Worm (Caenorhabditis elegans) whole organism, L3 larva: ENCODE measurements around the gene gst-12.
"Not testable (repeated sequence)": the region's sequence is repeated elsewhere in the genome, so short reads cannot be mapped to it uniquely, and the experiment has no call there.

Experiments used
- ZK546.5 ChIP-seq: sonication (generic microtip); optimal IDR thresholded peaks from 2 replicates; lab custom pipeline; 2017; ENCODE audit warnings: missing biosample characterization, missing genetic modification characterization
- ama-1 ChIP-seq: fragments of 150-350 bp; optimal IDR thresholded peaks from 2 replicates; lab custom pipeline; 2018
- ceh-28 ChIP-seq: fragments of 150-350 bp; optimal IDR thresholded peaks from 2 replicates; lab custom pipeline; 2014; ENCODE audit warnings: missing biosample characterization, missing genetic modification reagents, missing genetic modification characterization
- fkh-2 ChIP-seq: fragments of 150-350 bp; optimal IDR thresholded peaks from 2 replicates; lab custom pipeline; 2014; ENCODE audit warnings: missing biosample characterization, missing genetic modification reagents, missing genetic modification characterization
- jun-1 ChIP-seq: fragments of 150-350 bp; optimal IDR thresholded peaks from 2 replicates; lab custom pipeline; 2014; ENCODE audit warnings: missing biosample characterization, missing genetic modification reagents, missing genetic modification characterization
- mdl-1 ChIP-seq: fragments of 150-350 bp; optimal IDR thresholded peaks from 2 replicates; lab custom pipeline; 2014; ENCODE audit warnings: missing biosample characterization, missing genetic modification characterization
- mml-1 ChIP-seq: fragments of 150-350 bp; sonication (generic microtip); optimal IDR thresholded peaks from 3 replicates; lab custom pipeline; 2014; ENCODE audit warnings: missing biosample characterization, missing genetic modification characterization
- nhr-43 ChIP-seq: sonication (generic microtip); optimal IDR thresholded peaks from 2 replicates; lab custom pipeline; 2016; ENCODE audit warnings: mild to moderate bottlenecking, missing genetic modification characterization, missing compliant biosample characterization; ENCODE audit not compliant: poor library complexity, severe bottlenecking
- sea-2 ChIP-seq: fragments of 150-350 bp; sonication (generic microtip); optimal IDR thresholded peaks from 4 replicates; lab custom pipeline; 2014; ENCODE audit warnings: missing biosample characterization, missing genetic modification reagents, missing genetic modification characterization

ce11 chrII:13661990-13662389 lies 44.1 kb upstream of the gst-12 start, which contains the start of gene C31C9.6:
- not testable (repeated sequence) for TF ChIP-seq ceh-28 (tag; lab: Kevin White, UChicago); sea-2 (GFP tag; lab: Kevin White, UChicago); ama-1; fkh-2; nhr-43; ZK546.5 (tag; lab: Kevin White, UChicago); mml-1; mdl-1 (tag; lab: Kevin White, UChicago); jun-1 (tag; lab: Kevin White, UChicago)
